Fruit fly (Drosophila melanogaster) whole organism, pupa: ENCODE results near the gene CG42762.

ENCODE experiments used
- CG10348 ChIP-seq: fragments of 200-800 bp; sonication (Bioruptor generic); IDR thresholded peaks from 2 replicates; pipeline ENCODE4 v1.3.6; 2022; ENCODE audit warnings: missing biosample characterization, missing genetic modification characterization
- CG17806 ChIP-seq: fragments of 200-800 bp; sonication (Bioruptor generic); optimal IDR thresholded peaks from 2 replicates; lab custom pipeline; 2018; ENCODE audit warnings: missing biosample characterization, mild to moderate bottlenecking, missing genetic modification characterization, moderate library complexity
- EcR ChIP-seq: fragments of 200-800 bp; sonication (Bioruptor generic); optimal IDR thresholded peaks from 3 replicates; lab custom pipeline; 2019; ENCODE audit warnings: missing biosample characterization, missing genetic modification characterization, mild to moderate bottlenecking, moderate library complexity, missing genetic modification reagents
- Snoo ChIP-seq: fragments of 200-800 bp; sonication (Bioruptor generic); optimal IDR thresholded peaks from 3 replicates; lab custom pipeline; 2017; ENCODE audit warnings: missing biosample characterization, mild to moderate bottlenecking, missing genetic modification characterization, inconsistent platforms
- gl ChIP-seq: fragments of 200-800 bp; sonication (Bioruptor generic); optimal IDR thresholded peaks from 2 replicates; lab custom pipeline; 2018; ENCODE audit warnings: missing biosample characterization, mild to moderate bottlenecking, missing genetic modification characterization

dm6 chr2L:8171544-8171943 is 27.7 kb upstream of the CG42762 start:
- TF ChIP-seq Snoo (no peak), gl (tag; lab: Kevin White, UChicago) (no peak), CG17806 (tag; lab: Kevin White, UChicago) (no peak), EcR (GFP tag; lab: Kevin White, UChicago) (no peak), CG10348 (no peak)
